Worm (Caenorhabditis elegans) whole organism, L1 larva: ENCODE results near the gene Y45F10C.6.
"Not testable (repeated sequence)": the region's sequence is repeated elsewhere in the genome, so short reads cannot be mapped to it uniquely, and the experiment has no call there.

Experiments
- C04F5.9 ChIP-seq: sonication (generic microtip); optimal IDR thresholded peaks from 2 replicates; lab custom pipeline; 2016; ENCODE audit warnings: missing genetic modification characterization, missing compliant biosample characterization
- aha-1 ChIP-seq: fragments of 150-350 bp; optimal IDR thresholded peaks from 2 replicates; lab custom pipeline; 2014; ENCODE audit warnings: missing biosample characterization, missing genetic modification characterization
- ceh-63 ChIP-seq: fragments of 200-800 bp; sonication (Bioruptor generic); optimal IDR thresholded peaks from 2 replicates; lab custom pipeline; 2018; ENCODE audit warnings: mild to moderate bottlenecking, missing genetic modification characterization, missing compliant biosample characterization
- ceh-82 ChIP-seq, 3 experiments: fragments of 150-350 bp in 1 of 3; sonication (generic microtip) in 2 of 3; optimal IDR thresholded peaks; 2 replicates each; lab custom pipeline; 2014 to 2017; ENCODE audit warnings: missing biosample characterization in 3 of 3, missing genetic modification characterization in 3 of 3
- ceh-88 ChIP-seq: fragments of 200-800 bp; sonication (Bioruptor generic); IDR thresholded peaks from 2 replicates; pipeline ENCODE4 v1.3.6; 2022; ENCODE audit warnings: missing genetic modification characterization, missing compliant biosample characterization
- dpl-1 ChIP-seq, 3 experiments: fragments of 150-350 bp in 2 of 3; sonication (generic microtip) in 1 of 3; optimal IDR thresholded peaks; 2 replicates each; lab custom pipeline; 2014 to 2017; ENCODE audit warnings: missing biosample characterization in 3 of 3, missing genetic modification characterization in 3 of 3, missing genetic modification reagents in 3 of 3
- efl-3 ChIP-seq: fragments of 200-800 bp; sonication (Bioruptor generic); optimal IDR thresholded peaks from 2 replicates; lab custom pipeline; 2018; ENCODE audit warnings: mild to moderate bottlenecking, missing genetic modification characterization, missing compliant biosample characterization
- egl-27 ChIP-seq, 2 experiments: fragments of 150-350 bp in 1 of 2; sonication (generic microtip); optimal IDR thresholded peaks; 3 replicates each; lab custom pipeline; 2017 to 2018; ENCODE audit warnings: missing biosample characterization in 2 of 2, missing genetic modification characterization in 2 of 2, missing genetic modification reagents in 2 of 2
- elt-2 ChIP-seq: sonication (generic microtip); optimal IDR thresholded peaks from 2 replicates; lab custom pipeline; 2016; ENCODE audit warnings: missing genetic modification characterization, mild to moderate bottlenecking, inconsistent platforms, missing compliant biosample characterization, missing genetic modification reagents
- elt-3 ChIP-seq, 6 experiments: fragments of 150-350 bp in 1 of 6; sonication (generic microtip); optimal IDR thresholded peaks; 2 replicates each; lab custom pipeline; 2017 to 2018; ENCODE audit warnings: missing biosample characterization in 6 of 6, missing genetic modification characterization in 6 of 6, inconsistent platforms in 1 of 6
- fkh-8 ChIP-seq: sonication (generic microtip); optimal IDR thresholded peaks from 2 replicates; lab custom pipeline; 2016; ENCODE audit warnings: mild to moderate bottlenecking, missing genetic modification characterization, missing compliant biosample characterization
- fos-1 ChIP-seq: fragments of 150-350 bp; optimal IDR thresholded peaks from 2 replicates; lab custom pipeline; 2014; ENCODE audit warnings: missing biosample characterization, missing genetic modification characterization
- grh-1 ChIP-seq: fragments of 200-800 bp; sonication (Bioruptor generic); IDR thresholded peaks from 2 replicates; pipeline ENCODE4 v1.3.6; 2022; ENCODE audit warnings: missing genetic modification reagents, missing genetic modification characterization, missing compliant biosample characterization
- lin-35 ChIP-seq, 2 experiments: fragments of 150-350 bp; optimal IDR thresholded peaks; 2 replicates each; lab custom pipeline; 2014; ENCODE audit warnings: missing biosample characterization in 2 of 2, missing genetic modification characterization in 2 of 2, missing genetic modification reagents in 2 of 2
- mdl-1 ChIP-seq, 2 experiments: fragments of 150-350 bp; optimal IDR thresholded peaks; 2 replicates each; lab custom pipeline; 2014 to 2017; ENCODE audit warnings: missing biosample characterization in 2 of 2, missing genetic modification characterization in 2 of 2, inconsistent platforms in 1 of 2
- nhr-20 ChIP-seq: sonication (generic microtip); optimal IDR thresholded peaks from 2 replicates; lab custom pipeline; 2016; ENCODE audit warnings: mild to moderate bottlenecking, missing genetic modification characterization, missing compliant biosample characterization
- nhr-28 ChIP-seq: fragments of 150-350 bp; optimal IDR thresholded peaks from 2 replicates; lab custom pipeline; 2014; ENCODE audit warnings: missing biosample characterization, missing genetic modification characterization
- nhr-71 ChIP-seq: sonication (generic microtip); optimal IDR thresholded peaks from 2 replicates; lab custom pipeline; 2016; ENCODE audit warnings: mild to moderate bottlenecking, missing genetic modification characterization, moderate library complexity, missing compliant biosample characterization
- nhr-85 ChIP-seq: sonication (generic microtip); peaks from one replicate; lab custom pipeline; 2016; ENCODE audit warnings: missing genetic modification characterization, inconsistent platforms, missing compliant biosample characterization
- pqm-1 ChIP-seq: sonication (generic microtip); optimal IDR thresholded peaks from 3 replicates; lab custom pipeline; 2017; ENCODE audit warnings: missing biosample characterization, missing genetic modification characterization
- rnt-1 ChIP-seq: sonication (generic microtip); optimal IDR thresholded peaks from 2 replicates; lab custom pipeline; 2016; ENCODE audit warnings: mild to moderate bottlenecking, missing genetic modification characterization, moderate library complexity, missing compliant biosample characterization
- snpc-4 ChIP-seq: fragments of 150-350 bp; optimal IDR thresholded peaks from 2 replicates; lab custom pipeline; 2014; ENCODE audit warnings: missing biosample characterization, missing genetic modification characterization
- sox-4 ChIP-seq: sonication (generic microtip); optimal IDR thresholded peaks from 2 replicates; lab custom pipeline; 2016; ENCODE audit warnings: missing genetic modification characterization, missing compliant biosample characterization
- tbx-2 ChIP-seq: sonication (generic microtip); optimal IDR thresholded peaks from 2 replicates; lab custom pipeline; 2016; ENCODE audit warnings: missing genetic modification characterization, missing compliant biosample characterization
- tlp-1 ChIP-seq: fragments of 150-350 bp; optimal IDR thresholded peaks from 2 replicates; lab custom pipeline; 2014; ENCODE audit warnings: missing biosample characterization, missing genetic modification characterization
- unc-62 ChIP-seq: fragments of 150-350 bp; optimal IDR thresholded peaks from 2 replicates; lab custom pipeline; 2014; ENCODE audit warnings: missing biosample characterization, missing genetic modification reagents, missing genetic modification characterization
- ztf-11 ChIP-seq, 2 experiments: sonication (generic microtip); optimal IDR thresholded peaks; 2 replicates each; lab custom pipeline; 2016 to 2017; ENCODE audit warnings: missing genetic modification characterization in 2 of 2, missing biosample characterization in 1 of 2, missing compliant biosample characterization in 1 of 2
- ztf-4 ChIP-seq: fragments of 150-350 bp; optimal IDR thresholded peaks from 2 replicates; lab custom pipeline; 2014; ENCODE audit warnings: missing biosample characterization, missing genetic modification characterization

Gene Y45F10C.6

ce11 chrIV:13647558-13647957, 4.6 kb upstream of the Y45F10C.6 start, which contains the start of gene ule-4:
ule-4 (minus strand) TSS chrIV:13647658.
- TF ChIP-seq nhr-28 (tag; lab: Kevin White, UChicago) (no peak), aha-1 (tag; lab: Kevin White, UChicago) (no peak), sox-4 (tag; lab: Kevin White, UChicago) (no peak), snpc-4 (no peak), grh-1 (GFP tag; lab: Robert Waterston, UW) (no peak), egl-27 (tag; optimal IDR thresholded peaks at IDR 0.05; lab: Kevin White, UChicago) (no peak), ceh-82 (tag; optimal IDR thresholded peaks at IDR 0.05; lab: Kevin White, UChicago) (no peak), ceh-63 (GFP tag; lab: Kevin White, UChicago) (no peak), lin-35 (GFP tag; optimal IDR thresholded peaks at IDR 0.05; lab: Kevin White, UChicago) (no peak), fos-1 (tag; lab: Kevin White, UChicago) (no peak), elt-3 (tag; optimal IDR thresholded peaks at IDR 0.05; lab: Kevin White, UChicago) (no peak), fkh-8 (no peak)
- TF ChIP-seq, all 84 proteins: peak for 0

- no peak for TF ChIP-seq nhr-71 (tag; lab: Kevin White, UChicago)
These were observed 3.0 kb upstream of the Y45F10C.6 start, which contains the start of gene C08F11.10 for ce11 chrIV:13649126-13649525. C08F11.10 (minus strand) TSS chrIV:13649226.

- TF ChIP-seq ceh-88 (GFP tag; lab: Robert Waterston, UW) (no peak), tlp-1 (tag; lab: Kevin White, UChicago) (no peak), nhr-28 (tag; lab: Kevin White, UChicago) (no peak), mdl-1 (tag; optimal IDR thresholded peaks at IDR 0.05; lab: Kevin White, UChicago) (no peak), ceh-82 (tag; optimal IDR thresholded peaks at IDR 0.05; lab: Kevin White, UChicago) (no peak)
- TF ChIP-seq, all 84 proteins: peak for 0
These were observed 1.9 kb upstream of the Y45F10C.6 start, which contains the start of gene C08F11.17 for ce11 chrIV:13650238-13650637. C08F11.17 (minus strand) TSS chrIV:13650338.

ce11 chrIV:13651411-13651810, 712 bp upstream of the Y45F10C.6 start, which contains the start of gene C08F11.12:
C08F11.12 (minus strand) TSS chrIV:13651511.
- not testable (repeated sequence) for TF ChIP-seq ceh-82 (tag; optimal IDR thresholded peaks at IDR 0.05; lab: Kevin White, UChicago); ceh-63 (GFP tag; lab: Kevin White, UChicago); C04F5.9 (tag; lab: Kevin White, UChicago)

ce11 chrIV:13659449-13659848, 7.3 kb downstream of the Y45F10C.6 start, which contains the start of gene Y45F10C.1:
Y45F10C.1 (minus strand) TSS chrIV:13659549.
- TF ChIP-seq nhr-85 (tag; lab: Kevin White, UChicago); nhr-20 (tag; lab: Kevin White, UChicago); tbx-2: not testable (repeated sequence)

ce11 chrIV:13662570-13662969, 10.4 kb downstream of the Y45F10C.6 start, which contains the start of gene Y45F10C.2:
Y45F10C.2 (minus strand) TSS chrIV:13662670.
- not testable (repeated sequence) for TF ChIP-seq efl-3 (GFP tag; lab: Kevin White, UChicago); nhr-85 (tag; lab: Kevin White, UChicago); ztf-4 (tag; lab: Kevin White, UChicago)

- no peak for TF ChIP-seq dpl-1 (GFP tag; optimal IDR thresholded peaks at IDR 0.05; lab: Kevin White, UChicago)
- TF ChIP-seq, all 84 proteins: peak for 0
These were observed 12.0 kb downstream of the Y45F10C.6 start, which contains the start of gene Y45F10C.4 for ce11 chrIV:13664090-13664489. Y45F10C.4 (minus strand) TSS chrIV:13664190.

ce11 chrIV:13665073-13665472, 12.9 kb downstream of the Y45F10C.6 start:
- no peak for TF ChIP-seq unc-62
- no peak for TF ChIP-seq rnt-1 (tag; lab: Kevin White, UChicago)
- TF ChIP-seq nhr-20 (tag; lab: Kevin White, UChicago) = no peak
- TF ChIP-seq tbx-2 = no peak
- TF ChIP-seq elt-2 (tag; lab: Kevin White, UChicago) = no peak
- no peak for TF ChIP-seq ztf-11 (tag; optimal IDR thresholded peaks at IDR 0.05; lab: Kevin White, UChicago)
- TF ChIP-seq fos-1 (tag; lab: Kevin White, UChicago) = no peak
- TF ChIP-seq pqm-1 (tag; lab: Kevin White, UChicago) = no peak
- TF ChIP-seq snpc-4 = no peak
